Fruit fly (Drosophila melanogaster): ENCODE results near the gene CG32365.

CG32365 gene

DNA sequence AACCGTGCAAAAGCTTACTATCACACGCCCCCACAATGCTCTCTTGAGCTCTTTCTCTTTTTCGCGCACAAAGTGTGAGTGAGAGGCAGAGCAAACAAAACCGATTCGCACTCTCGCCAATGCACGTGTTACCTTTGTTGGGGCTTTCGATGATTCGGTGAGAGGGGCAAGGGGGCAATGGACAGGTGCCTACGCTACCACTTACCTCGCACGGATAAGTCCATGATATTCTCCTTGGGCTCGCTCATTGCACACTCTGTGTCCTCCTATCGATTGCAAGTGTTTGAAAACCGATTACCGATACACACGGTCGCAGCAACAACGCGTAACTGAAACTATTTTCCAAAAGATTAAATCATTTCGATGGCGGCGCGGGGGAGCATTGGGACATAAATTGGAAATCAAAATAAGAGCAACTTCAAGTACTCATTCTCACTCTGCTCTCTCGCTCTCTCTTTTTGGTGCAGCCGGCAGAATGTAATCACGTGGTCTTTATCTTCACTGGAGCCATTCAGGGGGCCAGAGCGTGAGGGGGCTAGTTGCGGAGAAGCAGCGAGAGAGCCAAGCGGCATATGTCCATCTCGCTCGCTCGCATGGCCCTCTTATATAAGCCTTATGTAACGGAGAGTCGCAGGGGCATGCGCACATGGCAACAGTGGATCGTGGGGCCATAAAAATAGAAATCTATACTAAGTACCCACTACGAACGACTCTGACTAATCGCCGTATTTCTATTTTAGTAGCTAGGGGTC is 1.6 kb upstream of the CG32365 start, which contains the start of gene Pdp1 (continued):
- TF ChIP-seq CG3995 (GFP tag; optimal IDR thresholded peaks at IDR 0.05) (no peak), CHES-1-like (GFP tag; optimal IDR thresholded peaks at IDR 0.05) (no peak), pho (GFP tag; optimal IDR thresholded peaks at IDR 0.05) (no peak), trem (tag; optimal IDR thresholded peaks at IDR 0.05) (peak; percentile 7), HmgZ (tag; optimal IDR thresholded peaks at IDR 0.05) (no peak), CG12942 (GFP tag; optimal IDR thresholded peaks at IDR 0.05) (no peak), CG13424 (tag; optimal IDR thresholded peaks at IDR 0.05) (peak; percentile 17), Mad (GFP tag; optimal IDR thresholded peaks at IDR 0.05) (no peak), Hr3 (GFP tag; optimal IDR thresholded peaks at IDR 0.05) (no peak), CG14860 (GFP tag; IDR thresholded peaks at IDR 0.05; ENCODE audit: partially characterized antibody) (no peak), CG30431 (GFP tag; optimal IDR thresholded peaks at IDR 0.05) (no peak), crp (GFP tag; optimal IDR thresholded peaks at IDR 0.05) (no peak), lab (GFP tag; optimal IDR thresholded peaks at IDR 0.05) (no peak), Vsx1 (GFP tag; optimal IDR thresholded peaks at IDR 0.05) (no peak), croc (GFP tag; conservative IDR thresholded peaks at IDR 0.05) (no peak), dmrt11E (tag; optimal IDR thresholded peaks at IDR 0.05) (no peak), CG18619 (GFP tag; optimal IDR thresholded peaks at IDR 0.05) (no peak)

- TF ChIP-seq fd3F (GFP tag; optimal IDR thresholded peaks at IDR 0.05) = peak; percentile 18
- TF ChIP-seq sd (tag; optimal IDR thresholded peaks at IDR 0.05) = peak; percentile 40
- TF ChIP-seq CG12236 (GFP tag; optimal IDR thresholded peaks at IDR 0.05) = no peak
- TF ChIP-seq bsh (GFP tag; optimal IDR thresholded peaks at IDR 0.05) = peak; percentile 61 to 78
- TF ChIP-seq ham (GFP tag; IDR thresholded peaks at IDR 0.05) = no peak
- TF ChIP-seq CG12391 (tag; optimal IDR thresholded peaks at IDR 0.05) = peak; percentile 57
- peak; percentile 50 for TF ChIP-seq Sox100B (GFP tag; optimal IDR thresholded peaks at IDR 0.05)
- no peak for TF ChIP-seq Optix (GFP tag; IDR thresholded peaks at IDR 0.05)
- TF ChIP-seq CG10147 (GFP tag; optimal IDR thresholded peaks at IDR 0.05) = peak; percentile 3
- no peak for TF ChIP-seq gfzf (GFP tag; optimal IDR thresholded peaks at IDR 0.05)
- TF ChIP-seq CG4820 (GFP tag; optimal IDR thresholded peaks at IDR 0.05) = peak; percentile 7
- TF ChIP-seq CG5180 (GFP tag; optimal IDR thresholded peaks at IDR 0.05) = no peak
- TF ChIP-seq Fer1 (GFP tag; optimal IDR thresholded peaks at IDR 0.05) = no peak
- TF ChIP-seq Nf-YB (GFP tag; optimal IDR thresholded peaks at IDR 0.05) = peak; percentile 24
- TF ChIP-seq CG2116 (GFP tag; optimal IDR thresholded peaks at IDR 0.05) = no peak
- peak; percentile 33; the same call in 1 of the 2 replicates for TF ChIP-seq slbo (GFP tag; IDR thresholded peaks at IDR 0.05)
- no peak for TF ChIP-seq vnd (GFP tag; IDR thresholded peaks at IDR 0.05; ENCODE audit: partially characterized antibody)
- TF ChIP-seq CG17829 (tag; optimal IDR thresholded peaks at IDR 0.05) = peak; percentile 29
- TF ChIP-seq tup (GFP tag; optimal IDR thresholded peaks at IDR 0.05) = no peak
- TF ChIP-seq unc-4 (GFP tag; IDR thresholded peaks at IDR 0.05; ENCODE audit: partially characterized antibody) = no peak
- TF ChIP-seq dm (GFP tag; optimal IDR thresholded peaks at IDR 0.05) = no peak
- TF ChIP-seq HmgZ (tag; optimal IDR thresholded peaks at IDR 0.05) = no peak
- no peak for TF ChIP-seq ato (GFP tag; IDR thresholded peaks at IDR 0.05; ENCODE audit: partially characterized antibody)
- peak in 1 of 2 experiments; percentile 55 for TF ChIP-seq Hr51 (GFP tag; optimal IDR thresholded peaks at IDR 0.05)
- TF ChIP-seq CG11696 (GFP tag; IDR thresholded peaks at IDR 0.05) = no peak
- no peak for TF ChIP-seq CG7987 (GFP tag; optimal IDR thresholded peaks at IDR 0.05)
- peak; percentile 64 for TF ChIP-seq CG11504 (tag; optimal IDR thresholded peaks at IDR 0.05)
- peak; percentile 25 for TF ChIP-seq fd96Cb (tag; optimal IDR thresholded peaks at IDR 0.05)
- peak; percentile 11 for TF ChIP-seq CG1602 (GFP tag; optimal IDR thresholded peaks at IDR 0.05)
- TF ChIP-seq CG17385 (GFP tag; optimal IDR thresholded peaks at IDR 0.05) = peak; percentile 63
Measured at dm6 chr3L:7869715-7870387, 1.0 kb downstream of the CG32365 start.

All from whole organism, embryonic.